Fruit fly (Drosophila melanogaster) whole organism, prepupa: Measurements from ENCODE around the gene CG2680.

Experiments used
- Blimp-1 ChIP-seq: fragments of 200-800 bp; sonication (Bioruptor generic); optimal IDR thresholded peaks from 3 replicates; lab custom pipeline; 2017; ENCODE audit warnings: missing biosample characterization, missing genetic modification characterization, mild to moderate bottlenecking, moderate library complexity, missing genetic modification reagents
- CG10631 ChIP-seq: fragments of 200-800 bp; sonication (Bioruptor generic); optimal IDR thresholded peaks from 2 replicates; lab custom pipeline; 2016; ENCODE audit warnings: missing biosample characterization, missing genetic modification characterization
- CG10669 ChIP-seq: fragments of 200-800 bp; sonication (Bioruptor generic); optimal IDR thresholded peaks from 3 replicates; lab custom pipeline; 2018; ENCODE audit warnings: missing biosample characterization, mild to moderate bottlenecking, missing genetic modification characterization, moderate library complexity
- CG11294 ChIP-seq: fragments of 200-800 bp; sonication (Bioruptor generic); IDR thresholded peaks from 2 replicates; pipeline ENCODE4 v1.3.6; 2022; ENCODE audit warnings: missing biosample characterization, missing genetic modification characterization
- CG11902 ChIP-seq: fragments of 200-800 bp; sonication (Bioruptor generic); optimal IDR thresholded peaks from 3 replicates; lab custom pipeline; 2016; ENCODE audit warnings: missing biosample characterization, missing genetic modification characterization
- CG15336 ChIP-seq: fragments of 200-800 bp; sonication (Bioruptor generic); IDR thresholded peaks from 2 replicates; pipeline ENCODE4 v1.3.6; 2022; ENCODE audit warnings: missing biosample characterization, missing genetic modification characterization
- CG16779 ChIP-seq: fragments of 200-800 bp; sonication (Bioruptor generic); optimal IDR thresholded peaks from 3 replicates; lab custom pipeline; 2017; ENCODE audit warnings: missing biosample characterization, mild to moderate bottlenecking, missing genetic modification characterization
- CG3032 ChIP-seq: fragments of 200-800 bp; optimal IDR thresholded peaks from 2 replicates; lab custom pipeline; 2019; ENCODE audit warnings: missing biosample characterization, mild to moderate bottlenecking, missing genetic modification characterization, moderate library complexity
- CG34406 ChIP-seq: fragments of 200-800 bp; sonication (Bioruptor generic); optimal IDR thresholded peaks from 3 replicates; lab custom pipeline; 2016; ENCODE audit warnings: missing biosample characterization, missing genetic modification characterization
- CG3919 ChIP-seq: fragments of 200-800 bp; sonication (Bioruptor generic); optimal IDR thresholded peaks from 3 replicates; lab custom pipeline; 2016; ENCODE audit warnings: missing biosample characterization, missing genetic modification characterization
- CG6163 ChIP-seq: fragments of 200-800 bp; sonication (Bioruptor generic); IDR thresholded peaks from 3 replicates; pipeline ENCODE4 v1.3.6; 2022; ENCODE audit warnings: missing biosample characterization, missing genetic modification characterization
- CG6792 ChIP-seq: fragments of 200-800 bp; sonication (Bioruptor generic); optimal IDR thresholded peaks from 3 replicates; lab custom pipeline; 2016; ENCODE audit warnings: missing biosample characterization, missing genetic modification characterization
- CG8632 ChIP-seq: fragments of 200-800 bp; sonication (Bioruptor generic); optimal IDR thresholded peaks from 3 replicates; lab custom pipeline; 2016; ENCODE audit warnings: missing biosample characterization, missing genetic modification characterization
- Ets96B ChIP-seq: fragments of 200-800 bp; optimal IDR thresholded peaks from 2 replicates; lab custom pipeline; 2019; ENCODE audit warnings: missing biosample characterization, mild to moderate bottlenecking, missing genetic modification characterization, moderate library complexity
- Hr38 ChIP-seq: sonication (Bioruptor generic); optimal IDR thresholded peaks from 2 replicates; lab custom pipeline; 2016; ENCODE audit warnings: missing biosample characterization, missing genetic modification characterization
- Hr4 ChIP-seq: fragments of 200-800 bp; sonication (Bioruptor generic); optimal IDR thresholded peaks from 3 replicates; lab custom pipeline; 2016; ENCODE audit warnings: missing biosample characterization, missing genetic modification characterization
- Lpt ChIP-seq: fragments of 200-800 bp; sonication (Bioruptor generic); optimal IDR thresholded peaks from 3 replicates; lab custom pipeline; 2016; ENCODE audit warnings: missing biosample characterization, missing genetic modification characterization
- Met ChIP-seq: fragments of 200-800 bp; sonication (Bioruptor generic); optimal IDR thresholded peaks from 3 replicates; lab custom pipeline; 2016; ENCODE audit warnings: missing biosample characterization, missing genetic modification characterization
- OdsH ChIP-seq: fragments of 200-800 bp; sonication (Bioruptor generic); optimal IDR thresholded peaks from 3 replicates; lab custom pipeline; 2016; ENCODE audit warnings: missing biosample characterization, missing genetic modification characterization
- Sox102F ChIP-seq: fragments of 200-800 bp; sonication (Bioruptor generic); optimal IDR thresholded peaks from 2 replicates; lab custom pipeline; 2016; ENCODE audit warnings: missing biosample characterization, mild to moderate bottlenecking, missing genetic modification characterization
- Sox14 ChIP-seq: fragments of 200-800 bp; sonication (Bioruptor generic); optimal IDR thresholded peaks from 3 replicates; lab custom pipeline; 2016; ENCODE audit warnings: missing biosample characterization, missing genetic modification characterization
- achi ChIP-seq: fragments of 200-800 bp; sonication (Bioruptor generic); optimal IDR thresholded peaks from 3 replicates; lab custom pipeline; 2016; ENCODE audit warnings: missing biosample characterization, missing genetic modification characterization
- cyc ChIP-seq: fragments of 200-800 bp; sonication (Bioruptor generic); optimal IDR thresholded peaks from 3 replicates; lab custom pipeline; 2016; ENCODE audit warnings: missing biosample characterization, missing genetic modification characterization
- dac ChIP-seq: fragments of 200-800 bp; sonication (Bioruptor generic); optimal IDR thresholded peaks from 2 replicates; lab custom pipeline; 2017; ENCODE audit warnings: missing biosample characterization, mild to moderate bottlenecking, missing genetic modification characterization
- dsx ChIP-seq: fragments of 200-800 bp; optimal IDR thresholded peaks from 3 replicates; lab custom pipeline; 2019; ENCODE audit warnings: missing biosample characterization, mild to moderate bottlenecking, missing genetic modification characterization, moderate library complexity; ENCODE audit not compliant: poor library complexity, severe bottlenecking
- esn ChIP-seq: fragments of 200-800 bp; sonication (Bioruptor generic); optimal IDR thresholded peaks from 2 replicates; lab custom pipeline; 2016; ENCODE audit warnings: missing biosample characterization, mild to moderate bottlenecking, missing genetic modification characterization, moderate library complexity
- fd59A ChIP-seq: fragments of 200-800 bp; sonication (Bioruptor generic); optimal IDR thresholded peaks from 2 replicates; lab custom pipeline; 2017; ENCODE audit warnings: missing biosample characterization, mild to moderate bottlenecking, missing genetic modification characterization, missing genetic modification reagents
- net ChIP-seq: fragments of 200-800 bp; sonication (Bioruptor generic); optimal IDR thresholded peaks from 3 replicates; lab custom pipeline; 2016; ENCODE audit warnings: missing biosample characterization, missing genetic modification characterization
- pdm3 ChIP-seq: fragments of 200-800 bp; sonication (Bioruptor generic); optimal IDR thresholded peaks from 3 replicates; lab custom pipeline; 2016; ENCODE audit warnings: missing biosample characterization, missing genetic modification characterization
- ss ChIP-seq, 2 experiments: fragments of 200-800 bp; sonication (Bioruptor generic); optimal IDR thresholded peaks; 2 replicates in 1 of 2; 3 replicates in 1 of 2; lab custom pipeline; 2017 to 2018; ENCODE audit warnings: mild to moderate bottlenecking in 2 of 2, missing biosample characterization in 2 of 2, missing genetic modification characterization in 2 of 2, moderate library complexity in 1 of 2
- svp ChIP-seq: fragments of 200-800 bp; sonication (Bioruptor generic); peaks from one replicate; lab custom pipeline; 2016; ENCODE audit warnings: missing biosample characterization, missing genetic modification characterization
- topi ChIP-seq: fragments of 200-800 bp; sonication (Bioruptor generic); optimal IDR thresholded peaks from 3 replicates; lab custom pipeline; 2016; ENCODE audit warnings: missing biosample characterization, missing genetic modification characterization
- vri ChIP-seq: fragments of 200-800 bp; sonication (Bioruptor generic); optimal IDR thresholded peaks from 3 replicates; lab custom pipeline; 2016; ENCODE audit warnings: missing biosample characterization, mild to moderate bottlenecking, missing genetic modification characterization

CG2680 gene

dm6 chrX:2685022-2685421 is 22.2 kb downstream of the CG2680 start (continued):
- TF ChIP-seq fd59A (no peak), CG6792 (GFP tag; lab: Kevin White, UChicago) (no peak), Ets96B (tag; lab: Kevin White, UChicago) (no peak), CG10631 (GFP tag; lab: Kevin White, UChicago) (no peak), Met (GFP tag; lab: Kevin White, UChicago) (no peak), net (GFP tag; lab: Kevin White, UChicago) (peak; percentile 21), achi (no peak), vri (GFP tag; lab: Kevin White, UChicago) (no peak), topi (no peak), ss (GFP tag; optimal IDR thresholded peaks at IDR 0.05; lab: Kevin White, UChicago) (no peak), CG34406 (no peak), cyc (GFP tag; lab: Kevin White, UChicago) (no peak), CG15336 (GFP tag; lab: Robert Waterston, UW) (peak; percentile 55), CG3919 (GFP tag; lab: Kevin White, UChicago) (peak; percentile 2), CG6163 (GFP tag; lab: Robert Waterston, UW) (0 out of 3 replicates have a peak, but pooled peaks have one; percentile 14), pdm3 (GFP tag; lab: Kevin White, UChicago) (peak; percentile 11), Hr4 (GFP tag; lab: Kevin White, UChicago) (peak; percentile 36), OdsH (GFP tag; lab: Kevin White, UChicago) (peak; percentile 14), Sox14 (GFP tag; lab: Kevin White, UChicago) (no peak), Hr38 (GFP tag; lab: Kevin White, UChicago) (no peak), svp (GFP tag; lab: Kevin White, UChicago) (no peak), CG11902 (GFP tag; lab: Kevin White, UChicago) (no peak), dac (no peak)

- TF ChIP-seq CG15336 (GFP tag; lab: Robert Waterston, UW) (no peak), pdm3 (GFP tag; lab: Kevin White, UChicago) (no peak), CG8632 (GFP tag; lab: Kevin White, UChicago) (no peak), CG3032 (no peak), net (GFP tag; lab: Kevin White, UChicago) (no peak), dsx (GFP tag; lab: Kevin White, UChicago) (no peak), Blimp-1 (GFP tag; lab: Kevin White, UChicago) (no peak), esn (GFP tag; lab: Kevin White, UChicago) (no peak), CG11294 (no peak), Sox102F (GFP tag; lab: Kevin White, UChicago) (no peak), Met (GFP tag; lab: Kevin White, UChicago) (no peak)
These were observed 22.8 kb downstream of the CG2680 start for dm6 chrX:2684442-2684841.

DNA sequence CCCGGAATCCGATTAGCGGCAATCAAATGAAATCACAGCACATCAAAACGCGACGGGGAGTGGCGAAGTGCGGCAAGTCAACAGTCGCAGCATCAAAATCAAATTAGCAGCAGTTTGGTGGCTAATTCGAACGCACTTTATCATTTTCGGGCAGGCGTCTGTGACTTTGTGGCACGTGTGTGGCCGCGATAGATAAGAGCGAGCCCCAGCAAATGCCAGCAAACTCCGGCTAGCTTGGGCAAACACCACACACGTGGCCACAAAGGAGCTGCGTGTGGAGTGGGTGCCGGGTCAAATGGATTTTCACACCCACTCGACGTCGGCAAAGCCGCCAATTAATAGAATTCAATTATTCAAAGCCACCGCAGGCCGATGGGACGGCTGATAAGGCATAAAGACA is 23.3 kb downstream of the CG2680 start:
- TF ChIP-seq CG15336 (GFP tag; lab: Robert Waterston, UW) (no peak), Lpt (GFP tag; lab: Kevin White, UChicago) (no peak)
- TF ChIP-seq, all 60 proteins: peak for 0

- TF ChIP-seq ss (GFP tag; optimal IDR thresholded peaks at IDR 0.05; lab: Kevin White, UChicago) = no peak
- no peak for TF ChIP-seq Hr4 (GFP tag; lab: Kevin White, UChicago)
- no peak for TF ChIP-seq net (GFP tag; lab: Kevin White, UChicago)
- TF ChIP-seq CG16779 (tag; lab: Kevin White, UChicago) = no peak
- no peak for TF ChIP-seq CG8632 (GFP tag; lab: Kevin White, UChicago)
- TF ChIP-seq Sox14 (GFP tag; lab: Kevin White, UChicago) = no peak
- no peak for TF ChIP-seq Lpt (GFP tag; lab: Kevin White, UChicago)
- TF ChIP-seq CG10669 (GFP tag; lab: Kevin White, UChicago) = no peak
- TF ChIP-seq svp (GFP tag; lab: Kevin White, UChicago) = no peak
- no peak for TF ChIP-seq Sox102F (GFP tag; lab: Kevin White, UChicago)
- no peak for TF ChIP-seq Blimp-1 (GFP tag; lab: Kevin White, UChicago)
These were observed 24.4 kb downstream of the CG2680 start, which contains the start of gene CG2652 for dm6 chrX:2682832-2683231. Gene CG2652, minus strand, starts transcription at chrX:2682932.
